Fruit fly (Drosophila melanogaster) whole organism, wandering third instar larva: Measurements from ENCODE around the gene GatA.

Source experiments
- Abd-B ChIP-seq: fragments of >200 bp; optimal IDR thresholded peaks from 2 replicates; lab custom pipeline; 2017; ENCODE audit warnings: missing biosample characterization, missing genetic modification characterization
- CG32264 ChIP-seq: fragments of 200-800 bp; sonication (Bioruptor generic); optimal IDR thresholded peaks from 2 replicates; lab custom pipeline; 2016; ENCODE audit warnings: missing biosample characterization, missing genetic modification characterization
- CG9705 ChIP-seq: fragments of 200-800 bp; sonication (Bioruptor generic); optimal IDR thresholded peaks from 2 replicates; lab custom pipeline; 2018; ENCODE audit warnings: missing biosample characterization, mild to moderate bottlenecking, missing genetic modification characterization
- Dfd ChIP-seq: fragments of >200 bp; optimal IDR thresholded peaks from 2 replicates; lab custom pipeline; 2017; ENCODE audit warnings: missing biosample characterization, missing genetic modification characterization
- Dif ChIP-seq: fragments of 200-275, 200-300 bp; sonication (Bioruptor generic); optimal IDR thresholded peaks from 2 replicates; lab custom pipeline; 2018; ENCODE audit warnings: missing biosample characterization, missing genetic modification characterization; ENCODE audit not compliant: partially characterized antibody
- HLH106 ChIP-seq: fragments of 200-800 bp; optimal IDR thresholded peaks from 3 replicates; lab custom pipeline; 2019; ENCODE audit warnings: missing biosample characterization, mild to moderate bottlenecking, missing genetic modification characterization, moderate library complexity
- Hnf4 ChIP-seq: fragments of 200-800 bp; sonication (Bioruptor generic); optimal IDR thresholded peaks from 2 replicates; lab custom pipeline; 2016; ENCODE audit warnings: missing biosample characterization, mild to moderate bottlenecking, missing genetic modification characterization
- Hr78 ChIP-seq: fragments of >200 bp; optimal IDR thresholded peaks from 2 replicates; lab custom pipeline; 2017; ENCODE audit warnings: missing biosample characterization, missing genetic modification characterization
- Hr83 ChIP-seq: fragments of 200-300 bp; sonication (Bioruptor generic); optimal IDR thresholded peaks from 2 replicates; lab custom pipeline; 2016; ENCODE audit warnings: missing biosample characterization, mild to moderate bottlenecking, missing genetic modification characterization, moderate library complexity; ENCODE audit not compliant: poor library complexity, severe bottlenecking
- Jra ChIP-seq: sonication (Bioruptor generic); optimal IDR thresholded peaks from 2 replicates; lab custom pipeline; 2016; ENCODE audit warnings: missing biosample characterization, missing genetic modification characterization
- Mio ChIP-seq: sonication (Bioruptor generic); optimal IDR thresholded peaks from 2 replicates; lab custom pipeline; 2016; ENCODE audit warnings: missing biosample characterization, missing genetic modification characterization
- Myc ChIP-seq: fragments of >200 bp; optimal IDR thresholded peaks from 2 replicates; lab custom pipeline; 2017
- N ChIP-seq: fragments of >200 bp; optimal IDR thresholded peaks from 2 replicates; lab custom pipeline; 2018; ENCODE audit warnings: missing biosample characterization, missing external identifiers, missing genetic modification characterization
- OdsH ChIP-seq: fragments of 200-800 bp; sonication (Bioruptor generic); optimal IDR thresholded peaks from 2 replicates; lab custom pipeline; 2016; ENCODE audit warnings: missing biosample characterization, mild to moderate bottlenecking, missing genetic modification characterization
- Rel ChIP-seq, 2 experiments: fragments of 200-800 bp; sonication (Bioruptor generic) in 1 of 2; optimal IDR thresholded peaks; 2 replicates in 1 of 2; 3 replicates in 1 of 2; lab custom pipeline; 2016 to 2019; ENCODE audit warnings: mild to moderate bottlenecking in 2 of 2, missing biosample characterization in 2 of 2, missing genetic modification characterization in 2 of 2, moderate library complexity in 1 of 2
- Sp1 ChIP-seq: fragments of 200-800 bp; sonication (Bioruptor generic); optimal IDR thresholded peaks from 3 replicates; lab custom pipeline; 2019; ENCODE audit warnings: missing biosample characterization, mild to moderate bottlenecking, missing genetic modification characterization, moderate library complexity
- Vsx2 ChIP-seq: fragments of 200-300, 225-300 bp; sonication (Bioruptor generic); optimal IDR thresholded peaks from 2 replicates; lab custom pipeline; 2018; ENCODE audit warnings: missing biosample characterization, missing genetic modification characterization; ENCODE audit not compliant: partially characterized antibody
- br ChIP-seq: fragments of 200-800 bp; sonication (Bioruptor generic); optimal IDR thresholded peaks from 2 replicates; lab custom pipeline; 2016; ENCODE audit warnings: missing biosample characterization, missing genetic modification characterization
- brk ChIP-seq: fragments of 200-800 bp; sonication (Bioruptor generic); optimal IDR thresholded peaks from 2 replicates; lab custom pipeline; 2016; ENCODE audit warnings: missing biosample characterization, mild to moderate bottlenecking, missing genetic modification characterization
- dl ChIP-seq, 2 experiments: fragments of 175-275, 200-275 bp in 1 of 2; fragments of 200-275 bp in 1 of 2; sonication (Bioruptor generic); optimal IDR thresholded peaks; lab custom pipeline; 2018; ENCODE audit warnings: mild to moderate bottlenecking in 2 of 2, missing biosample characterization in 2 of 2, missing genetic modification characterization in 2 of 2, moderate library complexity in 2 of 2; ENCODE audit not compliant: partially characterized antibody in 2 of 2, insufficient read depth in 1 of 2
- dmrt93B ChIP-seq: fragments of 200-800 bp; sonication (Bioruptor generic); optimal IDR thresholded peaks from 2 replicates; lab custom pipeline; 2018; ENCODE audit warnings: missing biosample characterization, mild to moderate bottlenecking, missing genetic modification characterization
- dsf ChIP-seq: sonication (Bioruptor generic); optimal IDR thresholded peaks from 2 replicates; lab custom pipeline; 2016; ENCODE audit warnings: missing biosample characterization, missing genetic modification characterization, borderline replicate concordance
- ey ChIP-seq: fragments of 200-800 bp; sonication (Bioruptor generic); optimal IDR thresholded peaks from 2 replicates; lab custom pipeline; 2016; ENCODE audit warnings: missing biosample characterization, missing genetic modification characterization
- foxo ChIP-seq, 2 experiments: fragments of 200-800 bp; sonication (Bioruptor generic); optimal IDR thresholded peaks; 2 replicates in 1 of 2; 3 replicates in 1 of 2; lab custom pipeline; 2016 to 2017; ENCODE audit warnings: missing biosample characterization in 2 of 2, missing genetic modification characterization in 2 of 2
- fru ChIP-seq: fragments of 200-800 bp; sonication (Bioruptor generic); optimal IDR thresholded peaks from 3 replicates; lab custom pipeline; 2016; ENCODE audit warnings: missing biosample characterization, mild to moderate bottlenecking, missing genetic modification characterization
- h ChIP-seq: fragments of 200-800 bp; sonication (Bioruptor generic); optimal IDR thresholded peaks from 3 replicates; lab custom pipeline; 2016; ENCODE audit warnings: missing biosample characterization, mild to moderate bottlenecking, missing genetic modification characterization
- jim ChIP-seq: fragments of 175-275, 200-325 bp; sonication (Bioruptor generic); optimal IDR thresholded peaks from 2 replicates; lab custom pipeline; 2016; ENCODE audit warnings: missing biosample characterization, mild to moderate bottlenecking, missing genetic modification characterization
- lola ChIP-seq: fragments of >200 bp; optimal IDR thresholded peaks from 2 replicates; lab custom pipeline; 2017; ENCODE audit warnings: missing biosample characterization, missing genetic modification characterization
- pan ChIP-seq: fragments of >200 bp; optimal IDR thresholded peaks from 2 replicates; lab custom pipeline; 2017
- psq ChIP-seq: fragments of 200-800 bp; sonication (Bioruptor generic); optimal IDR thresholded peaks from 3 replicates; lab custom pipeline; 2017; ENCODE audit warnings: missing biosample characterization, mild to moderate bottlenecking, missing genetic modification characterization, moderate library complexity
- rgr ChIP-seq: fragments of 200-800 bp; sonication (Bioruptor generic); optimal IDR thresholded peaks from 3 replicates; lab custom pipeline; 2016; ENCODE audit warnings: missing biosample characterization, mild to moderate bottlenecking, missing genetic modification characterization
- sage ChIP-seq: fragments of 200-800 bp; sonication (Bioruptor generic); optimal IDR thresholded peaks from 2 replicates; lab custom pipeline; 2016; ENCODE audit warnings: missing biosample characterization, mild to moderate bottlenecking, missing genetic modification characterization
- sv ChIP-seq: fragments of 200-800 bp; sonication (Bioruptor generic); optimal IDR thresholded peaks from 3 replicates; lab custom pipeline; 2016; ENCODE audit warnings: missing biosample characterization, missing genetic modification characterization
- tai ChIP-seq: sonication (Bioruptor generic); optimal IDR thresholded peaks from 2 replicates; lab custom pipeline; 2016; ENCODE audit warnings: missing biosample characterization, missing genetic modification characterization
- usp ChIP-seq: fragments of >200 bp; optimal IDR thresholded peaks from 2 replicates; lab custom pipeline; 2017; ENCODE audit warnings: missing biosample characterization, missing genetic modification characterization
- woc ChIP-seq: sonication (Bioruptor generic); optimal IDR thresholded peaks from 2 replicates; lab custom pipeline; 2016; ENCODE audit warnings: missing biosample characterization, mild to moderate bottlenecking, missing genetic modification characterization

GatA gene

dm6 chr3R:19028758-19029157, at the start of gene GatA, which contains the start of gene P5cr:
GatA (minus strand) TSS chr3R:19028857.
P5cr (plus strand) TSS chr3R:19028931.
- TF ChIP-seq Myc (lab: Kevin White, UChicago) (no peak), HLH106 (tag; lab: Kevin White, UChicago) (peak; percentile 60), Dif (GFP tag; lab: Kevin White, UChicago) (no peak), Sp1 (peak; percentile 55), foxo (GFP tag; optimal IDR thresholded peaks at IDR 0.05; lab: Kevin White, UChicago) (peak in 1 of 2 experiments; percentile 94), dl (GFP tag; optimal IDR thresholded peaks at IDR 0.05; lab: Kevin White, UChicago; ENCODE audit: insufficient read depth in 1 of 2, partially characterized antibody in 2 of 2) (no peak), ey (GFP tag; lab: Kevin White, UChicago) (peak; percentile 86), Vsx2 (GFP tag; lab: Kevin White, UChicago) (no peak), fru (peak; percentile 73), pan (lab: Kevin White, UChicago) (no peak), sage (GFP tag; lab: Kevin White, UChicago) (no peak), dmrt93B (GFP tag; lab: Kevin White, UChicago) (peak; percentile 42), CG9705 (GFP tag; lab: Kevin White, UChicago) (peak; percentile 44), Abd-B (GFP tag; lab: Kevin White, UChicago) (no peak), br (GFP tag; lab: Kevin White, UChicago) (peak; percentile 80), dsf (GFP tag; lab: Kevin White, UChicago) (no peak), lola (no peak), woc (no peak), Rel (GFP tag; optimal IDR thresholded peaks at IDR 0.05; lab: Kevin White, UChicago) (no peak), Rel (tag; optimal IDR thresholded peaks at IDR 0.05; lab: Kevin White, UChicago) (peak; percentile 39), Dfd (no peak), tai (no peak), Mio (GFP tag; lab: Kevin White, UChicago) (peak; percentile 25), h (peak; percentile 86), N (GFP tag; lab: Kevin White, UChicago) (no peak), OdsH (peak; percentile 83), Jra (no peak), psq (GFP tag; lab: Kevin White, UChicago) (peak; percentile 54), Hr78 (GFP tag; lab: Kevin White, UChicago) (no peak), CG32264 (GFP tag; lab: Kevin White, UChicago) (no peak), sv (GFP tag; lab: Kevin White, UChicago) (peak; percentile 69), rgr (GFP tag; lab: Kevin White, UChicago) (peak; percentile 91), Hr83 (GFP tag; lab: Kevin White, UChicago) (peak; percentile 96), usp (GFP tag; lab: Kevin White, UChicago) (no peak)

- TF ChIP-seq Vsx2 (GFP tag; lab: Kevin White, UChicago) (no peak), N (GFP tag; lab: Kevin White, UChicago) (no peak), Sp1 (no peak), Jra (no peak), jim (no peak), Hr78 (GFP tag; lab: Kevin White, UChicago) (no peak), Mio (GFP tag; lab: Kevin White, UChicago) (no peak), dmrt93B (GFP tag; lab: Kevin White, UChicago) (no peak), Hr83 (GFP tag; lab: Kevin White, UChicago) (no peak), pan (lab: Kevin White, UChicago) (no peak), fru (no peak), foxo (GFP tag; optimal IDR thresholded peaks at IDR 0.05; lab: Kevin White, UChicago) (no peak), brk (GFP tag; lab: Kevin White, UChicago) (no peak), HLH106 (tag; lab: Kevin White, UChicago) (no peak), Myc (lab: Kevin White, UChicago) (no peak), Hnf4 (GFP tag; lab: Kevin White, UChicago) (no peak), sage (GFP tag; lab: Kevin White, UChicago) (no peak), psq (GFP tag; lab: Kevin White, UChicago) (no peak), lola (no peak)
- TF ChIP-seq, all 38 proteins: peak for 0
Measured at dm6 chr3R:19077856-19078255, 49.2 kb upstream of the GatA start.

dm6 chr3R:19075135-19075534, 46.5 kb upstream of the GatA start:
- TF ChIP-seq dsf (GFP tag; lab: Kevin White, UChicago) (no peak), br (GFP tag; lab: Kevin White, UChicago) (no peak)
- TF ChIP-seq, all 38 proteins: peak for 0
